Fruit fly (Drosophila melanogaster) S2 (cell line): ENCODE data around the gene CG1824.

Experiments used
- CG8478 ChIP-seq: fragments of >200 bp; optimal IDR thresholded peaks from 2 replicates; lab custom pipeline; 2018
- CTCF ChIP-seq, 2 experiments: fragments of >200 bp; optimal IDR thresholded peaks; 2 replicates each; lab custom pipeline; 2018

dm6 chrX:12600802-12601793, 5.7 kb upstream of the CG1824 start:
- TF ChIP-seq CTCF (optimal IDR thresholded peaks at IDR 0.05; lab: Kevin White, UChicago) (no peak), CG8478 (lab: Kevin White, UChicago) (no peak)
